Worm (Caenorhabditis elegans): ENCODE results near the gene W03F9.4.

W03F9.4 gene

ce11 chrV:176870-177467 is 25.8 kb upstream of the W03F9.4 start, which contains the start of gene cul-3:
Gene cul-3 (plus strand): TSS chrV:177417.
- TF ChIP-seq ceh-82 (tag; optimal IDR thresholded peaks at IDR 0.05) (no peak), rbr-2 (tag; optimal IDR thresholded peaks at IDR 0.05) (peak; percentile 42), nhr-42 (GFP tag; IDR thresholded peaks at IDR 0.05) (no peak), zfp-3 (GFP tag; conservative IDR thresholded peaks at IDR 0.05) (no peak), duxl-1 (tag; optimal IDR thresholded peaks at IDR 0.05; ENCODE audit: poor library complexity) (peak; percentile 45), zag-1 (tag; optimal IDR thresholded peaks at IDR 0.05) (no peak), F10B5.3 (tag; optimal IDR thresholded peaks at IDR 0.05) (no peak), ctbp-1 (GFP tag; IDR thresholded peaks at IDR 0.05) (no peak), ZK337.2 (GFP tag; IDR thresholded peaks at IDR 0.05) (no peak), unc-130 (GFP tag; optimal IDR thresholded peaks at IDR 0.05) (no peak), fkh-10 (GFP tag; optimal IDR thresholded peaks at IDR 0.05) (no peak), ztf-7 (tag; optimal IDR thresholded peaks at IDR 0.05) (peak; percentile 17), cey-2 (tag; optimal IDR thresholded peaks at IDR 0.05; ENCODE audit: borderline replicate concordance, insufficient read depth) (no peak), jun-1 (tag; optimal IDR thresholded peaks at IDR 0.05) (peak; percentile 27), mxl-2 (GFP tag; conservative IDR thresholded peaks at IDR 0.05) (no peak), zip-2 (tag; optimal IDR thresholded peaks at IDR 0.05) (no peak), dmd-9 (GFP tag; IDR thresholded peaks at IDR 0.05) (no peak), F49E8.2 (tag; optimal IDR thresholded peaks at IDR 0.05; ENCODE audit: borderline replicate concordance) (peak; percentile 14), ceh-32 (tag; optimal IDR thresholded peaks at IDR 0.05; ENCODE audit: poor library complexity) (no peak), ceh-28 (tag; optimal IDR thresholded peaks at IDR 0.05) (no peak), hmg-1.1 (GFP tag; IDR thresholded peaks at IDR 0.05) (peak; percentile 57; the same call in 1 of the 2 replicates), mep-1 (tag; optimal IDR thresholded peaks at IDR 0.05) (peak; percentile 59), lin-38 (GFP tag; IDR thresholded peaks at IDR 0.05) (peak; percentile 68), tag-97 (GFP tag; IDR thresholded peaks at IDR 0.05) (no peak), T26A8.4 (GFP tag; IDR thresholded peaks at IDR 0.05) (peak; percentile 49; the same call in 1 of the 2 replicates), gei-8 (GFP tag; optimal IDR thresholded peaks at IDR 0.05) (no peak), ama-1 (optimal IDR thresholded peaks at IDR 0.05) (peak; percentile 21), lin-39 (tag; optimal IDR thresholded peaks at IDR 0.05) (no peak), hlh-30 (tag; optimal IDR thresholded peaks at IDR 0.05; ENCODE audit: insufficient read depth) (peak; percentile 25), lsy-2 (tag; optimal IDR thresholded peaks at IDR 0.05) (peak in 1 of 2 experiments; percentile 68), vab-7 (GFP tag; IDR thresholded peaks at IDR 0.05) (no peak), spr-3 (GFP tag; optimal IDR thresholded peaks at IDR 0.05) (no peak), egl-43 (GFP tag; IDR thresholded peaks at IDR 0.05) (no peak), unc-62 (GFP tag; optimal IDR thresholded peaks at IDR 0.05 in 1 of 2) (no peak), unc-62 (tag; optimal IDR thresholded peaks at IDR 0.05) (no peak), php-3 (GFP tag; IDR thresholded peaks at IDR 0.05) (no peak), ZK546.5 (tag; optimal IDR thresholded peaks at IDR 0.05) (no peak), nhr-77 (tag; optimal IDR thresholded peaks at IDR 0.05) (peak; percentile 31), Y48G9A.11 (GFP tag; IDR thresholded peaks at IDR 0.05) (no peak), lim-7 (GFP tag; IDR thresholded peaks at IDR 0.05) (no peak), dmd-8 (GFP tag; IDR thresholded peaks at IDR 0.05) (no peak), fos-1 (tag; optimal IDR thresholded peaks at IDR 0.05) (no peak), nhr-11 (tag; optimal IDR thresholded peaks at IDR 0.05) (no peak), daf-16 (GFP tag; optimal IDR thresholded peaks at IDR 0.05) (no peak), daf-16 (tag; optimal IDR thresholded peaks at IDR 0.05) (peak; percentile 11), nhr-28 (tag; optimal IDR thresholded peaks at IDR 0.05) (no peak), dve-1 (tag; optimal IDR thresholded peaks at IDR 0.05; ENCODE audit: insufficient read depth) (peak; percentile 62), F44E2.7 (GFP tag; IDR thresholded peaks at IDR 0.05) (no peak), madf-9 (GFP tag; conservative IDR thresholded peaks at IDR 0.05) (no peak), nhr-102 (tag; optimal IDR thresholded peaks at IDR 0.05) (peak; percentile 32), unc-39 (tag; optimal IDR thresholded peaks at IDR 0.05) (no peak), lir-3 (tag; optimal IDR thresholded peaks at IDR 0.05) (no peak)
